Worm (Caenorhabditis elegans): ENCODE data around the gene cima-1.
A peak's percentile ranks its signal among the peaks of the same experiment; 100 is the strongest.

The cima-1 gene

DNA sequence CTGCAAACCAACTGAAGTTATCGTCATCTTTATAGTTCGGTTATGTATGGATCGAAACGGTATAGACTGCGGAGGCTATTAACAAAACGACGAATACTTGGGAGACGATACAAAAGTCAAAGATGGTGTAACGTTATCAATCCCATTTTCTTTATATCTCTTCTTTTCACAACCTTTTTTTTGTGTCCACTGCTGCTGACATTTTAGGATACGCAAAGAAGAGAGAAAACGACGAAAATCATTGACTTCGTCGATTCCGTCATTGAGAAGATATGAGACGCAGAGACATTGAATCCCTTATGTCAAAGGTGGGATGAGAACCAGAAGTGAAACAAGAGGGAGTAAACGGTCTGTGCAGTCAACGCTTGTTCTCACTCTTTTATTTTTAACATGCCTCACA, at the start of gene cima-1:
Gene cima-1 (plus strand): TSS at position 340 of the 400 bp plus-strand sequence.
- TF ChIP-seq tra-4 (tag; optimal IDR thresholded peaks at IDR 0.05) (no peak), ceh-13 (GFP tag; optimal IDR thresholded peaks at IDR 0.05) (no peak), hmg-4 (GFP tag; optimal IDR thresholded peaks at IDR 0.05) (no peak), ceh-36 (tag; optimal IDR thresholded peaks at IDR 0.05) (no peak), tbx-11 (GFP tag; IDR thresholded peaks at IDR 0.05) (no peak), B0310.2 (tag; optimal IDR thresholded peaks at IDR 0.05) (no peak), pes-1 (GFP tag; IDR thresholded peaks at IDR 0.05) (no peak), F13C5.2 (tag; optimal IDR thresholded peaks at IDR 0.05) (no peak), hnd-1 (tag; optimal IDR thresholded peaks at IDR 0.05) (no peak), ama-1 (optimal IDR thresholded peaks at IDR 0.05) (no peak), hmbx-1 (tag; optimal IDR thresholded peaks at IDR 0.05) (no peak), tbx-37 (GFP tag; conservative IDR thresholded peaks at IDR 0.05) (no peak), aly-1 (tag; optimal IDR thresholded peaks at IDR 0.05) (no peak), scrt-1 (GFP tag; IDR thresholded peaks at IDR 0.05) (no peak), sea-1 (GFP tag; conservative IDR thresholded peaks at IDR 0.05) (no peak), flt-1 (GFP tag; IDR thresholded peaks at IDR 0.05) (no peak), ets-7 (tag; optimal IDR thresholded peaks at IDR 0.05) (no peak)

- TF ChIP-seq F13C5.2 (tag; optimal IDR thresholded peaks at IDR 0.05) (no peak), tbx-37 (GFP tag; conservative IDR thresholded peaks at IDR 0.05) (no peak), flt-1 (GFP tag; IDR thresholded peaks at IDR 0.05) (no peak), ceh-13 (GFP tag; optimal IDR thresholded peaks at IDR 0.05) (no peak), tbx-11 (GFP tag; IDR thresholded peaks at IDR 0.05) (no peak), ama-1 (optimal IDR thresholded peaks at IDR 0.05) (no peak), tra-4 (tag; optimal IDR thresholded peaks at IDR 0.05) (no peak), ets-7 (tag; optimal IDR thresholded peaks at IDR 0.05) (no peak), scrt-1 (GFP tag; IDR thresholded peaks at IDR 0.05) (no peak), hnd-1 (tag; optimal IDR thresholded peaks at IDR 0.05) (no peak), hmbx-1 (tag; optimal IDR thresholded peaks at IDR 0.05) (no peak), pes-1 (GFP tag; IDR thresholded peaks at IDR 0.05) (no peak), ceh-36 (tag; optimal IDR thresholded peaks at IDR 0.05) (no peak)
Measured at ce11 chrIV:7605413-7605812, 45.8 kb upstream of the cima-1 start.

ce11 chrIV:7608111-7608510, 43.1 kb upstream of the cima-1 start:
- TF ChIP-seq tra-4 (tag; optimal IDR thresholded peaks at IDR 0.05) (no peak), tbx-37 (GFP tag; conservative IDR thresholded peaks at IDR 0.05) (no peak), hmg-4 (GFP tag; optimal IDR thresholded peaks at IDR 0.05) (no peak), scrt-1 (GFP tag; IDR thresholded peaks at IDR 0.05) (no peak), hmbx-1 (tag; optimal IDR thresholded peaks at IDR 0.05) (no peak), ceh-13 (GFP tag; optimal IDR thresholded peaks at IDR 0.05) (no peak), aly-1 (tag; optimal IDR thresholded peaks at IDR 0.05) (no peak), ets-7 (tag; optimal IDR thresholded peaks at IDR 0.05) (no peak), tbx-11 (GFP tag; IDR thresholded peaks at IDR 0.05) (no peak), F13C5.2 (tag; optimal IDR thresholded peaks at IDR 0.05) (no peak), B0310.2 (tag; optimal IDR thresholded peaks at IDR 0.05) (no peak)

- TF ChIP-seq F13C5.2 (tag; optimal IDR thresholded peaks at IDR 0.05) = no peak
- TF ChIP-seq tbx-11 (GFP tag; IDR thresholded peaks at IDR 0.05) = no peak
- TF ChIP-seq hmbx-1 (tag; optimal IDR thresholded peaks at IDR 0.05) = no peak
- no peak for TF ChIP-seq pes-1 (GFP tag; IDR thresholded peaks at IDR 0.05)
- TF ChIP-seq hnd-1 (tag; optimal IDR thresholded peaks at IDR 0.05) = no peak
- TF ChIP-seq hmg-4 (GFP tag; optimal IDR thresholded peaks at IDR 0.05) = no peak
- no peak for TF ChIP-seq ceh-13 (GFP tag; optimal IDR thresholded peaks at IDR 0.05)
- no peak for TF ChIP-seq ama-1 (optimal IDR thresholded peaks at IDR 0.05)
- no peak for TF ChIP-seq ets-7 (tag; optimal IDR thresholded peaks at IDR 0.05)
- TF ChIP-seq aly-1 (tag; optimal IDR thresholded peaks at IDR 0.05) = no peak
- no peak for TF ChIP-seq sea-1 (GFP tag; conservative IDR thresholded peaks at IDR 0.05)
- no peak for TF ChIP-seq flt-1 (GFP tag; IDR thresholded peaks at IDR 0.05)
Measured at ce11 chrIV:7611396-7611795, 39.9 kb upstream of the cima-1 start.

DNA sequence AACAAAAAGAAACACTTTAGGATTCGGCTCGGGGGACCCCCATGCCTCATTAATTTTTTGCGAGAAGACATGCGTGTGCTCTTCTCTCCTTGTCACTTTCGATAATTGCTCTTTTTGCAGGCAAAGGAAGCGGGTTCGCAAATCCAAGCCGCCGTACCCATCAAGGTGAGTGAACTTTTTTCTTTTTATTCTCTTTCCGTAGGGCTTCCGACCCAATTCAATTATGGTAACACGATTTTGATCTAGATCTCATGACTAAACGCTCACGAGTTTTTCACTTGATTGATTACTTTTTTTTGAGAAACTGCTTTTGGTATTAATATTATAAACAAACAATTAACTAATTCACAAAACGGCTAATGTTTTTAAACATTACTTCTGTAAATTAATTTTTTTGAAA, 38.7 kb upstream of the cima-1 start:
- no peak for TF ChIP-seq ceh-36 (tag; optimal IDR thresholded peaks at IDR 0.05)
- no peak for TF ChIP-seq F13C5.2 (tag; optimal IDR thresholded peaks at IDR 0.05)
- TF ChIP-seq hmg-4 (GFP tag; optimal IDR thresholded peaks at IDR 0.05) = no peak
- no peak for TF ChIP-seq tbx-37 (GFP tag; conservative IDR thresholded peaks at IDR 0.05)
- TF ChIP-seq B0310.2 (tag; optimal IDR thresholded peaks at IDR 0.05) = no peak
- no peak for TF ChIP-seq ceh-13 (GFP tag; optimal IDR thresholded peaks at IDR 0.05)
- TF ChIP-seq hnd-1 (tag; optimal IDR thresholded peaks at IDR 0.05) = no peak
- no peak for TF ChIP-seq pes-1 (GFP tag; IDR thresholded peaks at IDR 0.05)
- no peak for TF ChIP-seq sea-1 (GFP tag; conservative IDR thresholded peaks at IDR 0.05)
- TF ChIP-seq hmbx-1 (tag; optimal IDR thresholded peaks at IDR 0.05) = no peak
- TF ChIP-seq ets-7 (tag; optimal IDR thresholded peaks at IDR 0.05) = no peak
- TF ChIP-seq tbx-11 (GFP tag; IDR thresholded peaks at IDR 0.05) = no peak
- TF ChIP-seq flt-1 (GFP tag; IDR thresholded peaks at IDR 0.05) = no peak
- TF ChIP-seq tra-4 (tag; optimal IDR thresholded peaks at IDR 0.05) = no peak
- TF ChIP-seq scrt-1 (GFP tag; IDR thresholded peaks at IDR 0.05) = no peak
- no peak for TF ChIP-seq ama-1 (optimal IDR thresholded peaks at IDR 0.05)
- no peak for TF ChIP-seq aly-1 (tag; optimal IDR thresholded peaks at IDR 0.05)

ce11 chrIV:7619261-7619660, 32.0 kb upstream of the cima-1 start:
- TF ChIP-seq tbx-11 (GFP tag; IDR thresholded peaks at IDR 0.05) (0 out of 2 replicates have a peak, but pooled peaks have one; percentile 21), sea-1 (GFP tag; conservative IDR thresholded peaks at IDR 0.05) (0 out of 2 replicates have a peak, but pooled peaks have one; percentile 9), B0310.2 (tag; optimal IDR thresholded peaks at IDR 0.05) (no peak)

DNA sequence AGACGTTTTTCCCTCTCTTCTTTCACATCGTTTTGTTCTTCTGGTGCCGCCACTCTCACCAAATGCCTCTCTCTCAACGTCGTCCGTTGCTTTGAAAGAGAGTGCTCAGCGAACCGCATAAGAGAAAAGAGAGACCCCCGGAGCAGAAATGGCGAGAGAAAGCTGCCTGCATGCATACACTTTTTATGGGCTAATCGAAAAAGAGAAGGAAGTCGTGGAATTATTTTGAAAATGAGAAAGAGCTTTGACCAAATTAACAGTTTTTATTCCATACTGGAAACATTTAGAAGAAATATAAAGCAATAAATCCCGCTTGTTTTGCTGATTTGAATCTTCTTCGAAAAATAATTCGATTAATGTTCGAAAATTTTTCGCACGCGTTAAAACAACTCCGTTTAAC, 30.8 kb upstream of the cima-1 start:
- TF ChIP-seq ceh-13 (GFP tag; optimal IDR thresholded peaks at IDR 0.05) (no peak), pes-1 (GFP tag; IDR thresholded peaks at IDR 0.05) (no peak), aly-1 (tag; optimal IDR thresholded peaks at IDR 0.05) (no peak), hnd-1 (tag; optimal IDR thresholded peaks at IDR 0.05) (no peak), scrt-1 (GFP tag; IDR thresholded peaks at IDR 0.05) (no peak), flt-1 (GFP tag; IDR thresholded peaks at IDR 0.05) (no peak)

- TF ChIP-seq hnd-1 (tag; optimal IDR thresholded peaks at IDR 0.05) (no peak), sea-1 (GFP tag; conservative IDR thresholded peaks at IDR 0.05) (no peak), ceh-36 (tag; optimal IDR thresholded peaks at IDR 0.05) (no peak), flt-1 (GFP tag; IDR thresholded peaks at IDR 0.05) (no peak), tbx-11 (GFP tag; IDR thresholded peaks at IDR 0.05) (no peak), tbx-37 (GFP tag; conservative IDR thresholded peaks at IDR 0.05) (no peak), ets-7 (tag; optimal IDR thresholded peaks at IDR 0.05) (no peak)
Measured at ce11 chrIV:7623078-7623477, 28.2 kb upstream of the cima-1 start.

Data from whole organism, early embryonic.